Worm (Caenorhabditis elegans) whole organism, L2 larva: ENCODE measurements around the gene unc-9.

ENCODE experiments used
- C34F6.9 ChIP-seq: fragments of 150-350 bp; optimal IDR thresholded peaks from 2 replicates; lab custom pipeline; 2014; ENCODE audit warnings: missing biosample characterization, missing genetic modification characterization
- F13H6.1 ChIP-seq: sonication (generic microtip); optimal IDR thresholded peaks from 2 replicates; lab custom pipeline; 2016; ENCODE audit warnings: missing genetic modification characterization, missing compliant biosample characterization
- R02D3.7 ChIP-seq: fragments of 150-350 bp; optimal IDR thresholded peaks from 2 replicates; lab custom pipeline; 2014; ENCODE audit warnings: missing biosample characterization, missing genetic modification characterization
- Y55F3AM.14 ChIP-seq: fragments of 200-800 bp; sonication (Bioruptor generic); optimal IDR thresholded peaks from 2 replicates; lab custom pipeline; 2018; ENCODE audit warnings: mild to moderate bottlenecking, missing genetic modification characterization, missing compliant biosample characterization
- ZK546.5 ChIP-seq: sonication (generic microtip); optimal IDR thresholded peaks from 2 replicates; lab custom pipeline; 2017; ENCODE audit warnings: missing biosample characterization, missing genetic modification characterization
- alr-1 ChIP-seq: fragments of 150-350 bp; optimal IDR thresholded peaks from 2 replicates; lab custom pipeline; 2014; ENCODE audit warnings: missing biosample characterization, missing genetic modification characterization
- aly-2 ChIP-seq: fragments of 150-350 bp; optimal IDR thresholded peaks from 2 replicates; lab custom pipeline; 2014; ENCODE audit warnings: missing biosample characterization, missing genetic modification characterization
- ama-1 ChIP-seq: fragments of 150-350 bp; optimal IDR thresholded peaks from 2 replicates; lab custom pipeline; 2018; ENCODE audit warnings: inconsistent platforms
- blmp-1 ChIP-seq: sonication (generic microtip); optimal IDR thresholded peaks from 2 replicates; lab custom pipeline; 2017; ENCODE audit warnings: missing genetic modification characterization, mild to moderate bottlenecking, missing compliant biosample characterization, antibody characterized with exemption, moderate library complexity; ENCODE audit not compliant: insufficient read depth
- ceh-16 ChIP-seq: fragments of 150-350 bp; optimal IDR thresholded peaks from 2 replicates; lab custom pipeline; 2014; ENCODE audit warnings: missing biosample characterization, missing genetic modification characterization
- ceh-82 ChIP-seq: fragments of 150-350 bp; optimal IDR thresholded peaks from 2 replicates; lab custom pipeline; 2014; ENCODE audit warnings: missing biosample characterization, missing genetic modification characterization
- crh-2 ChIP-seq: sonication (generic microtip); optimal IDR thresholded peaks from 2 replicates; lab custom pipeline; 2017; ENCODE audit warnings: missing biosample characterization, missing genetic modification characterization
- dmd-4 ChIP-seq: sonication (generic microtip); optimal IDR thresholded peaks from 2 replicates; lab custom pipeline; 2017; ENCODE audit warnings: missing biosample characterization, missing genetic modification characterization
- egl-27 ChIP-seq: sonication (generic microtip); optimal IDR thresholded peaks from 3 replicates; lab custom pipeline; 2017; ENCODE audit warnings: missing biosample characterization, missing genetic modification reagents, missing genetic modification characterization
- elt-1 ChIP-seq: fragments of 150-350 bp; optimal IDR thresholded peaks from 2 replicates; lab custom pipeline; 2014; ENCODE audit warnings: missing biosample characterization, missing genetic modification characterization
- elt-3 ChIP-seq: sonication (generic microtip); optimal IDR thresholded peaks from 2 replicates; lab custom pipeline; 2017; ENCODE audit warnings: missing biosample characterization, missing genetic modification characterization
- fos-1 ChIP-seq: fragments of 150-350 bp; optimal IDR thresholded peaks from 2 replicates; lab custom pipeline; 2014; ENCODE audit warnings: missing biosample characterization, missing genetic modification characterization
- gmeb-1 ChIP-seq: fragments of 150-350 bp; optimal IDR thresholded peaks from 2 replicates; lab custom pipeline; 2014; ENCODE audit warnings: missing biosample characterization, missing genetic modification characterization
- lin-11 ChIP-seq: fragments of 150-350 bp; sonication (generic microtip); optimal IDR thresholded peaks from 2 replicates; lab custom pipeline; 2014; ENCODE audit warnings: missing biosample characterization, missing genetic modification characterization, inconsistent platforms, mixed read lengths
- lin-13 ChIP-seq: fragments of 150-350 bp; optimal IDR thresholded peaks from 2 replicates; lab custom pipeline; 2014; ENCODE audit warnings: missing biosample characterization, missing genetic modification reagents, missing genetic modification characterization
- lin-39 ChIP-seq: fragments of 150-350 bp; optimal IDR thresholded peaks from 2 replicates; lab custom pipeline; 2014; ENCODE audit warnings: missing biosample characterization, missing genetic modification reagents, missing genetic modification characterization
- lsy-2 ChIP-seq, 2 experiments: fragments of 150-350 bp in 1 of 2; sonication (generic microtip) in 1 of 2; optimal IDR thresholded peaks; 2 replicates each; lab custom pipeline; 2014 to 2017; ENCODE audit warnings: missing biosample characterization in 2 of 2, missing genetic modification characterization in 2 of 2
- mab-5 ChIP-seq: fragments of 150-350 bp; optimal IDR thresholded peaks from 2 replicates; lab custom pipeline; 2014; ENCODE audit warnings: missing biosample characterization, missing genetic modification characterization
- mbf-1 ChIP-seq: sonication (generic microtip); optimal IDR thresholded peaks from 2 replicates; lab custom pipeline; 2017; ENCODE audit warnings: missing biosample characterization, missing genetic modification characterization
- mdl-1 ChIP-seq, 2 experiments: fragments of 150-350 bp in 1 of 2; sonication (generic microtip) in 1 of 2; optimal IDR thresholded peaks; 2 replicates each; lab custom pipeline; 2017; ENCODE audit warnings: missing biosample characterization in 2 of 2, missing genetic modification characterization in 2 of 2
- nhr-10 ChIP-seq: sonication (generic microtip); optimal IDR thresholded peaks from 2 replicates; lab custom pipeline; 2017; ENCODE audit warnings: missing biosample characterization, missing genetic modification characterization
- nhr-11 ChIP-seq: fragments of 150-350 bp; optimal IDR thresholded peaks from 2 replicates; lab custom pipeline; 2014; ENCODE audit warnings: missing biosample characterization, missing genetic modification characterization
- nhr-12 ChIP-seq: fragments of 150-350 bp; optimal IDR thresholded peaks from 2 replicates; lab custom pipeline; 2014; ENCODE audit warnings: missing biosample characterization, missing genetic modification characterization
- nhr-129 ChIP-seq: fragments of 150-350 bp; optimal IDR thresholded peaks from 2 replicates; lab custom pipeline; 2014; ENCODE audit warnings: missing biosample characterization, missing genetic modification characterization
- nhr-21 ChIP-seq: fragments of 150-350 bp; optimal IDR thresholded peaks from 2 replicates; lab custom pipeline; 2014; ENCODE audit warnings: missing biosample characterization, missing genetic modification characterization
- nhr-23 ChIP-seq: fragments of 150-350 bp; optimal IDR thresholded peaks from 2 replicates; lab custom pipeline; 2014; ENCODE audit warnings: missing biosample characterization, missing genetic modification reagents, missing genetic modification characterization
- nhr-237 ChIP-seq: fragments of 150-350 bp; optimal IDR thresholded peaks from 2 replicates; lab custom pipeline; 2014; ENCODE audit warnings: missing biosample characterization, missing genetic modification characterization
- nhr-25 ChIP-seq: fragments of 150-350 bp; sonication (generic microtip); optimal IDR thresholded peaks from 3 replicates; lab custom pipeline; 2014; ENCODE audit warnings: missing biosample characterization, missing genetic modification characterization
- nhr-6 ChIP-seq: fragments of 150-350 bp; optimal IDR thresholded peaks from 2 replicates; lab custom pipeline; 2014; ENCODE audit warnings: missing biosample characterization, missing genetic modification characterization
- nhr-77 ChIP-seq: fragments of 150-350 bp; optimal IDR thresholded peaks from 2 replicates; lab custom pipeline; 2014; ENCODE audit warnings: missing biosample characterization, missing genetic modification characterization
- sem-4 ChIP-seq: fragments of 150-350 bp; optimal IDR thresholded peaks from 2 replicates; lab custom pipeline; 2014; ENCODE audit warnings: missing biosample characterization, missing genetic modification reagents, missing genetic modification characterization
- skn-1 ChIP-seq: sonication (generic microtip); optimal IDR thresholded peaks from 2 replicates; lab custom pipeline; 2017; ENCODE audit warnings: missing biosample characterization, missing genetic modification characterization
- sma-3 ChIP-seq: sonication (generic microtip); optimal IDR thresholded peaks from 2 replicates; lab custom pipeline; 2016; ENCODE audit warnings: missing genetic modification reagents, missing genetic modification characterization, missing compliant biosample characterization
- sma-9 ChIP-seq, 2 experiments: fragments of 150-350 bp in 1 of 2; sonication (generic microtip) in 1 of 2; optimal IDR thresholded peaks; 2 replicates each; lab custom pipeline; 2014 to 2016; ENCODE audit warnings: missing genetic modification characterization in 2 of 2, mild to moderate bottlenecking in 1 of 2, missing biosample characterization in 1 of 2, missing compliant biosample characterization in 1 of 2, missing genetic modification reagents in 1 of 2, moderate library complexity in 1 of 2
- snpc-4 ChIP-seq: fragments of 150-350 bp; optimal IDR thresholded peaks from 2 replicates; lab custom pipeline; 2014; ENCODE audit warnings: missing biosample characterization, missing genetic modification characterization
- unc-39 ChIP-seq: fragments of 150-350 bp; optimal IDR thresholded peaks from 2 replicates; lab custom pipeline; 2014; ENCODE audit warnings: missing biosample characterization, missing genetic modification characterization
- unc-55 ChIP-seq: fragments of 150-350 bp; sonication (generic microtip); optimal IDR thresholded peaks from 3 replicates; lab custom pipeline; 2014; ENCODE audit warnings: missing biosample characterization, missing genetic modification reagents, missing genetic modification characterization
- unc-62 ChIP-seq: fragments of 150-350 bp; optimal IDR thresholded peaks from 2 replicates; lab custom pipeline; 2014; ENCODE audit warnings: missing biosample characterization, missing genetic modification reagents, missing genetic modification characterization
- zag-1 ChIP-seq: fragments of 150-350 bp; optimal IDR thresholded peaks from 2 replicates; lab custom pipeline; 2014; ENCODE audit warnings: missing biosample characterization, missing genetic modification characterization
- ztf-1 ChIP-seq: fragments of 200-800 bp; sonication (Bioruptor generic); conservative IDR thresholded peaks from 2 replicates; pipeline ENCODE4 v1.3.6; 2022; ENCODE audit warnings: missing genetic modification characterization, missing compliant biosample characterization
- ztf-11 ChIP-seq: sonication (generic microtip); optimal IDR thresholded peaks from 2 replicates; lab custom pipeline; 2017; ENCODE audit warnings: missing biosample characterization, missing genetic modification characterization
- ztf-4 ChIP-seq: fragments of 150-350 bp; optimal IDR thresholded peaks from 2 replicates; lab custom pipeline; 2014; ENCODE audit warnings: missing biosample characterization, missing genetic modification characterization

The unc-9 gene

ce11 chrX:13164301-13164700 is 37.3 kb upstream of the unc-9 start:
- TF ChIP-seq sem-4 (tag; lab: Kevin White, UChicago) (peak; percentile 8), nhr-6 (no peak), C34F6.9 (no peak), lin-13 (GFP tag; lab: Kevin White, UChicago) (no peak), ZK546.5 (tag; lab: Kevin White, UChicago) (no peak), mbf-1 (tag; lab: Kevin White, UChicago) (no peak), dmd-4 (tag; lab: Kevin White, UChicago) (no peak), fos-1 (tag; lab: Kevin White, UChicago) (no peak), egl-27 (no peak), skn-1 (tag; lab: Kevin White, UChicago) (no peak), nhr-129 (tag; lab: Kevin White, UChicago) (peak; percentile 49), ceh-16 (tag; lab: Kevin White, UChicago) (peak; percentile 17), mab-5 (tag; lab: Kevin White, UChicago) (no peak), lin-11 (tag; lab: Kevin White, UChicago) (no peak), ztf-1 (GFP tag; lab: Robert Waterston, UW) (no peak), lin-39 (tag; lab: Kevin White, UChicago) (no peak), sma-3 (GFP tag; lab: Kevin White, UChicago) (no peak), aly-2 (tag; lab: Kevin White, UChicago) (no peak), unc-55 (GFP tag; lab: Kevin White, UChicago) (no peak), nhr-21 (tag; lab: Kevin White, UChicago) (peak; percentile 40), elt-1 (tag; lab: Kevin White, UChicago) (no peak), lsy-2 (tag; optimal IDR thresholded peaks at IDR 0.05; lab: Kevin White, UChicago) (no peak), alr-1 (no peak), R02D3.7 (tag; lab: Kevin White, UChicago) (no peak), nhr-77 (tag; lab: Kevin White, UChicago) (no peak), ztf-11 (tag; lab: Kevin White, UChicago) (no peak), sma-9 (GFP tag; optimal IDR thresholded peaks at IDR 0.05; lab: Kevin White, UChicago) (peak; percentile 10), sma-9 (tag; optimal IDR thresholded peaks at IDR 0.05; lab: Kevin White, UChicago) (no peak), unc-62 (no peak), nhr-12 (tag; lab: Kevin White, UChicago) (no peak), nhr-25 (tag; lab: Kevin White, UChicago) (peak; percentile 43), ztf-4 (tag; lab: Kevin White, UChicago) (no peak), nhr-11 (tag; lab: Kevin White, UChicago) (no peak), blmp-1 (no peak), nhr-10 (tag; lab: Kevin White, UChicago) (no peak), nhr-23 (tag; lab: Kevin White, UChicago) (no peak), ama-1 (lab: Kevin White, UChicago) (no peak)
- TF ChIP-seq, all 48 proteins: peak for 6

- peak; percentile 67 for TF ChIP-seq crh-2 (tag; lab: Kevin White, UChicago)
- no peak for TF ChIP-seq dmd-4 (tag; lab: Kevin White, UChicago)
- peak; percentile 14 for TF ChIP-seq nhr-77 (tag; lab: Kevin White, UChicago)
- TF ChIP-seq nhr-11 (tag; lab: Kevin White, UChicago): no peak
- no peak for TF ChIP-seq lin-39 (tag; lab: Kevin White, UChicago)
- TF ChIP-seq zag-1: no peak
- TF ChIP-seq egl-27: peak; percentile 75
- no peak for TF ChIP-seq snpc-4 (tag; lab: Kevin White, UChicago)
- peak; percentile 55 for TF ChIP-seq sma-3 (GFP tag; lab: Kevin White, UChicago)
- TF ChIP-seq nhr-6: no peak
- peak; percentile 84 for TF ChIP-seq sma-9 (GFP tag; optimal IDR thresholded peaks at IDR 0.05; lab: Kevin White, UChicago)
- TF ChIP-seq sma-9 (tag; optimal IDR thresholded peaks at IDR 0.05; lab: Kevin White, UChicago): no peak
- no peak for TF ChIP-seq lin-13 (GFP tag; lab: Kevin White, UChicago)
- peak; percentile 47 for TF ChIP-seq blmp-1
- no peak for TF ChIP-seq elt-1 (tag; lab: Kevin White, UChicago)
- TF ChIP-seq mdl-1 (tag; optimal IDR thresholded peaks at IDR 0.05; lab: Kevin White, UChicago): peak in 1 of 2 experiments; percentile 28
- TF ChIP-seq Y55F3AM.14 (GFP tag; lab: Kevin White, UChicago): no peak
- TF ChIP-seq fos-1 (tag; lab: Kevin White, UChicago): peak; percentile 96
- no peak for TF ChIP-seq elt-3 (tag; lab: Kevin White, UChicago)
- TF ChIP-seq lin-11 (tag; lab: Kevin White, UChicago): no peak
- peak; percentile 56 for TF ChIP-seq nhr-21 (tag; lab: Kevin White, UChicago)
- no peak for TF ChIP-seq nhr-129 (tag; lab: Kevin White, UChicago)
- no peak for TF ChIP-seq unc-62
- TF ChIP-seq mab-5 (tag; lab: Kevin White, UChicago): no peak
- no peak for TF ChIP-seq aly-2 (tag; lab: Kevin White, UChicago)
- TF ChIP-seq ama-1 (lab: Kevin White, UChicago): no peak
- no peak for TF ChIP-seq R02D3.7 (tag; lab: Kevin White, UChicago)
- peak; percentile 63 for TF ChIP-seq gmeb-1 (tag; lab: Kevin White, UChicago)
- TF ChIP-seq ceh-82 (tag; lab: Kevin White, UChicago): no peak
- TF ChIP-seq alr-1: no peak
- TF ChIP-seq nhr-12 (tag; lab: Kevin White, UChicago): no peak
- TF ChIP-seq skn-1 (tag; lab: Kevin White, UChicago): no peak
- TF ChIP-seq ztf-11 (tag; lab: Kevin White, UChicago): no peak
- no peak for TF ChIP-seq nhr-23 (tag; lab: Kevin White, UChicago)
- TF ChIP-seq nhr-10 (tag; lab: Kevin White, UChicago): no peak
- TF ChIP-seq ztf-1 (GFP tag; lab: Robert Waterston, UW): no peak
- no peak for TF ChIP-seq unc-39
- TF ChIP-seq F13H6.1 (tag; lab: Kevin White, UChicago): peak; percentile 64
- no peak for TF ChIP-seq sem-4 (tag; lab: Kevin White, UChicago)
- TF ChIP-seq ZK546.5 (tag; lab: Kevin White, UChicago): no peak
- TF ChIP-seq ceh-16 (tag; lab: Kevin White, UChicago): no peak
- no peak for TF ChIP-seq nhr-237 (tag; lab: Kevin White, UChicago)
- no peak for TF ChIP-seq ztf-4 (tag; lab: Kevin White, UChicago)
Observed at ce11 chrX:13165686-13166085, 35.9 kb upstream of the unc-9 start.
